Worm (Caenorhabditis elegans) whole organism, mixed stage, embryonic: ENCODE results near the gene Y19D10B.6.

Experiments used
- nhr-76 ChIP-seq: sonication (generic microtip); optimal IDR thresholded peaks from 2 replicates; lab custom pipeline; 2017; ENCODE audit warnings: missing biosample characterization, missing genetic modification characterization
- snpc-4 ChIP-seq: fragments of 150-350 bp; optimal IDR thresholded peaks from 2 replicates; lab custom pipeline; 2014; ENCODE audit warnings: missing biosample characterization, missing genetic modification characterization

- TF ChIP-seq nhr-76 (tag; lab: Kevin White, UChicago) (no peak), snpc-4 (no peak)
Observed at ce11 chrV:2274253-2274892, 46.5 kb downstream of the Y19D10B.6 start, which contains the start of the genes Y5H2A.4 and abu-4.
